Worm (Caenorhabditis elegans): ENCODE measurements around the gene hpo-18.

Gene hpo-18

DNA sequence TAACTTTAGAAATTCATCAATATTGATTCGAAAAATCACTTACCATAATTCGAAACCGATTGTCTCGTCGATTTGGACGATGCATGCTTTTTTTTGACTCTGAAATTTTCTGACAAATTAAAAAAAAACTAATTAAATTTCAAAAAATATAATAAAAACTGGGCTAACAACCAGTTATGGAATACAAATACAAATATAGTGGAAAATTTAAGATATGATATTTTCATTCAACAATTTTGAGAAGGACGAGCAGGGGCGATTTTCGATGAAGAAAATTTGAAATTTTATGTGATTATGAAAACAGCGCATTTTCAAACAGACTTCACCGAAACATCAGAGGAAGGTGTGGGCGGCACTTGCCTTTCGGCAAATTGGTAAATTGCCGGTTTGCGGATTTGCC is 36.1 kb upstream of the hpo-18 start, which contains the start of gene F13A2.1:
F13A2.1 (minus strand) TSS at position 101 of the 400 bp plus-strand sequence.
- TF ChIP-seq sea-2 (GFP tag; optimal IDR thresholded peaks at IDR 0.05) (no peak), elt-3 (tag; optimal IDR thresholded peaks at IDR 0.05) (no peak)

DNA sequence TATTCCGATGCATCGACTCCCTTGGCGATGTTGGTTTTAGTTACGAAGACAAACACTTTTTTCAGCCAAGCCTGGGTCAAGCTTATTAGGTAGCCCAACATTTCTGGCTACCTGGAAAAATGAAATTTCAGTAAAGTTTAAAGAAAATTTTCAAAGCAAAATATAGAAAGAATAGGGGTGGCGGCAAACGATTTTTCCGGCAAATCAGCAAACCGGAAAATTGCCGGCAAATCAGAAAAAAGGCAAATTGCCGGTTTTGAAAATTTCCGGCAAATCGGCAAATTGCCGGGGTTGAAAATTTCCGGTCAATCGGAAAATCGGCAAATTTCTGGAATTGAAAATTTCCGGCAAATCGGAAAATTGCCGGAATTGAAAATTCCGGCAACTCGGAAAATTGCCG is 31.4 kb upstream of the hpo-18 start, which contains the start of gene F32D1.8:
F32D1.8 (minus strand) TSS at position 101 of the 400 bp plus-strand sequence.
- no peak for TF ChIP-seq hmg-11 (tag; optimal IDR thresholded peaks at IDR 0.05)
- TF ChIP-seq fkh-10 (GFP tag; optimal IDR thresholded peaks at IDR 0.05) = no peak
- TF ChIP-seq fos-1 (tag; optimal IDR thresholded peaks at IDR 0.05) = no peak
- TF ChIP-seq ztf-11 (tag; optimal IDR thresholded peaks at IDR 0.05) = no peak
- TF ChIP-seq pha-4 (tag; optimal IDR thresholded peaks at IDR 0.05) = no peak
- no peak for TF ChIP-seq ceh-9 (tag; optimal IDR thresholded peaks at IDR 0.05)
- TF ChIP-seq fkh-2 (tag; optimal IDR thresholded peaks at IDR 0.05) = no peak
- no peak for TF ChIP-seq skn-1 (tag; optimal IDR thresholded peaks at IDR 0.05)
- no peak for TF ChIP-seq mdl-1 (tag; optimal IDR thresholded peaks at IDR 0.05)
- TF ChIP-seq ceh-16 (tag; optimal IDR thresholded peaks at IDR 0.05) = no peak
- no peak for TF ChIP-seq elt-2 (tag; optimal IDR thresholded peaks at IDR 0.05)
- TF ChIP-seq ama-1 (optimal IDR thresholded peaks at IDR 0.05) = no peak
- TF ChIP-seq R02D3.7 (tag; optimal IDR thresholded peaks at IDR 0.05) = no peak
- no peak for TF ChIP-seq tbx-2 (tag; optimal IDR thresholded peaks at IDR 0.05)
- TF ChIP-seq sea-2 (GFP tag; optimal IDR thresholded peaks at IDR 0.05) = no peak
- no peak for TF ChIP-seq eor-1 (tag; optimal IDR thresholded peaks at IDR 0.05)
- TF ChIP-seq pqm-1 (tag; optimal IDR thresholded peaks at IDR 0.05) = no peak
- no peak for TF ChIP-seq nhr-67 (tag; optimal IDR thresholded peaks at IDR 0.05)
- no peak for TF ChIP-seq snpc-4 (tag; optimal IDR thresholded peaks at IDR 0.05)

ce11 chrV:4375807-4376564 is 29.8 kb upstream of the hpo-18 start, which contains the start of gene F32D1.7:
Gene F32D1.7, minus strand, starts transcription at chrV:4376173.
- TF ChIP-seq jun-1 (tag; optimal IDR thresholded peaks at IDR 0.05) (no peak), ceh-82 (tag; optimal IDR thresholded peaks at IDR 0.05) (no peak), nfya-1 (tag; optimal IDR thresholded peaks at IDR 0.05; ENCODE audit: insufficient read depth) (no peak), pha-4 (tag; optimal IDR thresholded peaks at IDR 0.05) (no peak), fkh-10 (GFP tag; optimal IDR thresholded peaks at IDR 0.05) (no peak), elt-2 (tag; optimal IDR thresholded peaks at IDR 0.05) (no peak), lin-39 (tag; optimal IDR thresholded peaks at IDR 0.05) (no peak), tbx-2 (tag; optimal IDR thresholded peaks at IDR 0.05) (no peak), elt-3 (tag; optimal IDR thresholded peaks at IDR 0.05) (no peak), egl-27 (tag; optimal IDR thresholded peaks at IDR 0.05) (no peak), sea-2 (GFP tag; optimal IDR thresholded peaks at IDR 0.05) (no peak)

ce11 chrV:4374625-4375024 is 28.4 kb upstream of the hpo-18 start, which contains the start of gene neg-1:
Gene neg-1, minus strand, starts transcription at chrV:4374874.
- TF ChIP-seq ceh-16 (tag; optimal IDR thresholded peaks at IDR 0.05) = no peak
- no peak for TF ChIP-seq nhr-77 (tag; optimal IDR thresholded peaks at IDR 0.05)
- no peak for TF ChIP-seq nhr-11 (tag; optimal IDR thresholded peaks at IDR 0.05)
- no peak for TF ChIP-seq zag-1 (tag; optimal IDR thresholded peaks at IDR 0.05)
- TF ChIP-seq aly-2 (tag; optimal IDR thresholded peaks at IDR 0.05) = no peak
- TF ChIP-seq nhr-25 (tag; optimal IDR thresholded peaks at IDR 0.05) = no peak
- TF ChIP-seq nhr-23 (tag; optimal IDR thresholded peaks at IDR 0.05) = no peak
- no peak for TF ChIP-seq fkh-2 (tag; optimal IDR thresholded peaks at IDR 0.05)
- TF ChIP-seq ZK546.5 (tag; optimal IDR thresholded peaks at IDR 0.05) = no peak
- no peak for TF ChIP-seq pqm-1 (tag; optimal IDR thresholded peaks at IDR 0.05)
- TF ChIP-seq ceh-28 (tag; optimal IDR thresholded peaks at IDR 0.05) = no peak
- TF ChIP-seq ceh-9 (tag; optimal IDR thresholded peaks at IDR 0.05) = no peak
- no peak for TF ChIP-seq snpc-4 (tag; optimal IDR thresholded peaks at IDR 0.05)
- no peak for TF ChIP-seq pha-4 (tag; optimal IDR thresholded peaks at IDR 0.05)
- TF ChIP-seq mml-1 (tag; optimal IDR thresholded peaks at IDR 0.05) = no peak
- no peak for TF ChIP-seq nhr-76 (tag; optimal IDR thresholded peaks at IDR 0.05)
- no peak for TF ChIP-seq nhr-12 (tag; optimal IDR thresholded peaks at IDR 0.05)
- TF ChIP-seq lin-39 (tag; optimal IDR thresholded peaks at IDR 0.05) = no peak
- TF ChIP-seq skn-1 (tag; optimal IDR thresholded peaks at IDR 0.05) = no peak
